Fruit fly (Drosophila melanogaster): ENCODE data around the gene CG5687.

- no peak for TF ChIP-seq CG8478 (optimal IDR thresholded peaks at IDR 0.05)
- no peak for TF ChIP-seq EcR (GFP tag; optimal IDR thresholded peaks at IDR 0.05)
- TF ChIP-seq pan (optimal IDR thresholded peaks at IDR 0.05) = no peak
Observed at dm6 chr3L:1906208-1906607, 32.7 kb downstream of the CG5687 start.

Data from whole organism.